Comparison of ENCODE assay signal across 5 fruit fly cellular contexts in the genomic region with DNA sequence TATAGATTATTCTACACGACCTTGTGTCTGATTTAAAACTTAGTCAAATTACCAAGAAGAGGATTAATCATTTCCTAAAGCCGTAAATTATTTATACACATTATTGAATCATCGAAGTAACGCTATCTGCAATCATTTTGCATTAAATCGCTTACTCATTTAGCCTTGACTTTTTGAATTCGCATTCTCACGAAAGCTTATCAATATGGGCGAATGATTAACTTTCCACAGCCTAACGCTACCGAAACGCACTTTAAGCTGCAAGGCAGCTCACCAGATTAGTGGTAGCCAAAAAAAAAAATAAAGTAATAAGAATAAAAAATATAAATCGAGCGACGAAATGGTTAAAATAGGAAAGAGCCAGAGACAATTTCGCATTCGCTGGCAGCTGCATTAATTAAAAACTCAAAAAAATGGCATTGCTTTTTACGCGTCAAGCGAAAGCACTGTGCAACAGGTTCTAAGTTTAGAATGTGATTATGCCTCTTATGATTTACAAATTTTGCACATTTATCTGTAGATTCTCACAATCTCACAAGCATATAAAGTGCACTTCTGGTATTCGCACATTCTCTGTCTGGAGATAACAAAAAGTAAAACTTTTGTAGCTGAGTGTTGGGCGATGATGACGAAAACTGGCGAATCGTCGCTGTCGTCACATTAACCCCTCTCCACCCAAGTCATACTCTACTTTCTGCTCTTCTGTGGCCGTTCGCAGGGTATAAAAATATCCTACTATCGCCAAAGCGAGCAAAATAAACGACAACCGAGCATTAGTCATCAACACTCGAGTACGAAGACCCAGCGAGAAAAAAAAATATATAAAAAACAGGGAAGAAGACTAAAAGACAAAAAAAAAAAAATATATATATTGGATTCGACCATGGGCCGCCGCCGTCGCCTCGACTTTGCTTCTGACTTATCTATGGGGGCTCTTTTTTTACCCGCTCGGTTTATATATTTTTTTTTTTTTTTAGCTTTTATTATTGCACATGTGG.
TF ChIP-seq lines count a peak whose summit lies in the region.

No protein-coding gene starts in this region.

- TF ChIP-seq CTCF in whole organism, embryonic (GFP tag; optimal IDR thresholded peaks at IDR 0.05; lab: Kevin White, UChicago), result no peak

TF ChIP-seq in whole organism, adult, 20 proteins besides CTCF, POLR2A, EP300 and RAD21 (continues in another document):
- TF ChIP-seq Clk (GFP tag; optimal IDR thresholded peaks at IDR 0.05; lab: Kevin White, UChicago) (peak; percentile 47), CG1620 (GFP tag; optimal IDR thresholded peaks at IDR 0.05; lab: Kevin White, UChicago) (no peak), bab1 (GFP tag; optimal IDR thresholded peaks at IDR 0.05; lab: Kevin White, UChicago) (peak; percentile 86), CG14711 (tag; optimal IDR thresholded peaks at IDR 0.05; lab: Kevin White, UChicago) (peak; percentile 84), Mnt (GFP tag; optimal IDR thresholded peaks at IDR 0.05; lab: Kevin White, UChicago) (peak; percentile 24), kay (GFP tag; lab: Kevin White, UChicago; ENCODE audit: borderline replicate concordance) (peak; percentile 91), ovo (GFP tag; optimal IDR thresholded peaks at IDR 0.05; lab: Kevin White, UChicago) (no peak), tj (GFP tag; optimal IDR thresholded peaks at IDR 0.05; lab: Kevin White, UChicago) (peak; percentile 60), Crg-1 (GFP tag; optimal IDR thresholded peaks at IDR 0.05; lab: Kevin White, UChicago) (peak; percentile 43), CG12768 (GFP tag; optimal IDR thresholded peaks at IDR 0.05; lab: Kevin White, UChicago) (peak; percentile 62), cnc (optimal IDR thresholded peaks at IDR 0.05; lab: Kevin White, UChicago) (no peak), pad (GFP tag; optimal IDR thresholded peaks at IDR 0.05; lab: Kevin White, UChicago) (peak; percentile 52), CG5204 (GFP tag; optimal IDR thresholded peaks at IDR 0.05; lab: Kevin White, UChicago) (peak; percentile 18), Hr96 (GFP tag; optimal IDR thresholded peaks at IDR 0.05; lab: Kevin White, UChicago) (peak; percentile 71), CG7101 (tag; optimal IDR thresholded peaks at IDR 0.05; lab: Kevin White, UChicago) (peak; percentile 91)

TF ChIP-seq in whole organism, embryonic, 481 proteins besides CTCF, POLR2A, EP300 and RAD21 (continues in another document):
- no peak for TF ChIP-seq sima (GFP tag; optimal IDR thresholded peaks at IDR 0.05; lab: Kevin White, UChicago)
- peak; percentile 68 for TF ChIP-seq dysf (GFP tag; IDR thresholded peaks at IDR 0.05; lab: Robert Waterston, UW)
- no peak for TF ChIP-seq CG4328 (GFP tag; optimal IDR thresholded peaks at IDR 0.05; lab: Kevin White, UChicago)
- peak; percentile 69 for TF ChIP-seq zfh2 (GFP tag; optimal IDR thresholded peaks at IDR 0.05; lab: Kevin White, UChicago)
- peak; percentile 56 for TF ChIP-seq HmgZ (tag; optimal IDR thresholded peaks at IDR 0.05; lab: Kevin White, UChicago)
- no peak for TF ChIP-seq CG16779 (GFP tag; IDR thresholded peaks at IDR 0.05; lab: Robert Waterston, UW)
- peak; percentile 82 for TF ChIP-seq Dip3 (GFP tag; optimal IDR thresholded peaks at IDR 0.05; lab: Kevin White, UChicago)
- peak; percentile 61 for TF ChIP-seq CG1603 (tag; optimal IDR thresholded peaks at IDR 0.05; lab: Kevin White, UChicago)
- TF ChIP-seq Sry-β (GFP tag; optimal IDR thresholded peaks at IDR 0.05; lab: Kevin White, UChicago), result no peak
- peak; percentile 79 for TF ChIP-seq CG11247 (GFP tag; IDR thresholded peaks at IDR 0.05; lab: Robert Waterston, UW)
- TF ChIP-seq CG18599 (GFP tag; optimal IDR thresholded peaks at IDR 0.05; lab: Kevin White, UChicago), result peak; percentile 77
- TF ChIP-seq CG3995 (GFP tag; optimal IDR thresholded peaks at IDR 0.05; lab: Kevin White, UChicago), result peak; percentile 52
- no peak for TF ChIP-seq CG17829 (tag; optimal IDR thresholded peaks at IDR 0.05; lab: Kevin White, UChicago)
- TF ChIP-seq CG4854 (GFP tag; optimal IDR thresholded peaks at IDR 0.05; lab: Kevin White, UChicago), result peak; percentile 48
- TF ChIP-seq Six4 (GFP tag; optimal IDR thresholded peaks at IDR 0.05; lab: Kevin White, UChicago), result no peak
- TF ChIP-seq CG15479 (GFP tag; optimal IDR thresholded peaks at IDR 0.05; lab: Kevin White, UChicago), result no peak

TF ChIP-seq in whole organism, prepupa, 60 proteins besides CTCF, POLR2A, EP300 and RAD21 (continues in another document):
- TF ChIP-seq Smox (GFP tag; optimal IDR thresholded peaks at IDR 0.05; lab: Kevin White, UChicago) (peak; percentile 91), Hr38 (GFP tag; optimal IDR thresholded peaks at IDR 0.05; lab: Kevin White, UChicago) (no peak), pdm3 (GFP tag; optimal IDR thresholded peaks at IDR 0.05; lab: Kevin White, UChicago) (peak; percentile 90), fkh (GFP tag; optimal IDR thresholded peaks at IDR 0.05; lab: Kevin White, UChicago) (no peak), vri (GFP tag; optimal IDR thresholded peaks at IDR 0.05; lab: Kevin White, UChicago) (peak; percentile 91), CG1621 (tag; optimal IDR thresholded peaks at IDR 0.05; lab: Kevin White, UChicago) (peak; percentile 89), CG31627 (GFP tag; optimal IDR thresholded peaks at IDR 0.05; lab: Kevin White, UChicago) (peak; percentile 95), Eip78C (GFP tag; lab: Kevin White, UChicago) (peak; percentile 97), Ets96B (tag; optimal IDR thresholded peaks at IDR 0.05; lab: Kevin White, UChicago) (peak; percentile 87), CG6808 (GFP tag; optimal IDR thresholded peaks at IDR 0.05; lab: Kevin White, UChicago) (peak; percentile 76), CG3919 (GFP tag; optimal IDR thresholded peaks at IDR 0.05; lab: Kevin White, UChicago) (peak; percentile 92), Sox15 (GFP tag; optimal IDR thresholded peaks at IDR 0.05; lab: Kevin White, UChicago) (peak; percentile 88), spab (GFP tag; optimal IDR thresholded peaks at IDR 0.05; lab: Kevin White, UChicago) (peak; percentile 68), svp (GFP tag; lab: Kevin White, UChicago) (peak; percentile 92), CG15336 (GFP tag; IDR thresholded peaks at IDR 0.05; lab: Robert Waterston, UW) (peak; percentile 87), achi (GFP tag; optimal IDR thresholded peaks at IDR 0.05; lab: Kevin White, UChicago) (peak; percentile 89), Sox14 (GFP tag; optimal IDR thresholded peaks at IDR 0.05; lab: Kevin White, UChicago) (peak; percentile 91)

TF ChIP-seq in whole organism, pupa, 21 proteins besides CTCF, POLR2A, EP300 and RAD21 (continues in another document):
- peak; percentile 86 for TF ChIP-seq CG32121 (GFP tag; IDR thresholded peaks at IDR 0.05; lab: Robert Waterston, UW)
- peak; percentile 94 for TF ChIP-seq CG4496 (GFP tag; IDR thresholded peaks at IDR 0.05; lab: Robert Waterston, UW)
- peak; percentile 74 for TF ChIP-seq CG9948 (tag; optimal IDR thresholded peaks at IDR 0.05; lab: Kevin White, UChicago)
- TF ChIP-seq CG12605 (GFP tag; IDR thresholded peaks at IDR 0.05; lab: Robert Waterston, UW), result peak; percentile 62
- peak; percentile 59 for TF ChIP-seq CG10348 (GFP tag; IDR thresholded peaks at IDR 0.05; lab: Robert Waterston, UW)
- TF ChIP-seq CG8159 (tag; optimal IDR thresholded peaks at IDR 0.05; lab: Kevin White, UChicago), result peak; percentile 87
- TF ChIP-seq CG13204 (GFP tag; optimal IDR thresholded peaks at IDR 0.05; lab: Kevin White, UChicago), result peak; percentile 23
- TF ChIP-seq Pif1A (GFP tag; optimal IDR thresholded peaks at IDR 0.05; lab: Kevin White, UChicago), result peak; percentile 89
- TF ChIP-seq fd96Ca (GFP tag; IDR thresholded peaks at IDR 0.05; lab: Robert Waterston, UW), result peak; percentile 90
- TF ChIP-seq CG8301 (tag; optimal IDR thresholded peaks at IDR 0.05; lab: Kevin White, UChicago), result peak; percentile 85
- TF ChIP-seq D1 (tag; optimal IDR thresholded peaks at IDR 0.05; lab: Kevin White, UChicago), result peak; percentile 59
- peak; percentile 85 for TF ChIP-seq CG15710 (tag; optimal IDR thresholded peaks at IDR 0.05; lab: Kevin White, UChicago)
- TF ChIP-seq rn (GFP tag; IDR thresholded peaks at IDR 0.05; lab: Robert Waterston, UW), result peak; percentile 57
- TF ChIP-seq CG17806 (tag; optimal IDR thresholded peaks at IDR 0.05; lab: Kevin White, UChicago), result peak; percentile 86
- TF ChIP-seq Snoo (tag; optimal IDR thresholded peaks at IDR 0.05; lab: Kevin White, UChicago), result peak; percentile 96
- TF ChIP-seq Pif1B (GFP tag; optimal IDR thresholded peaks at IDR 0.05; lab: Kevin White, UChicago), result peak; percentile 80
- peak; percentile 88 for TF ChIP-seq Ets98B (GFP tag; IDR thresholded peaks at IDR 0.05; lab: Robert Waterston, UW)
- TF ChIP-seq CG14655 (GFP tag; optimal IDR thresholded peaks at IDR 0.05; lab: Kevin White, UChicago), result peak; percentile 83

TF ChIP-seq in whole organism, wandering third instar larva, 38 proteins besides CTCF, POLR2A, EP300 and RAD21 (continues in another document):
- peak; percentile 94 for TF ChIP-seq fru (GFP tag; optimal IDR thresholded peaks at IDR 0.05; lab: Kevin White, UChicago)
- TF ChIP-seq CG9705 (GFP tag; optimal IDR thresholded peaks at IDR 0.05; lab: Kevin White, UChicago), result peak; percentile 78
- peak; percentile 44 for TF ChIP-seq dsf (GFP tag; optimal IDR thresholded peaks at IDR 0.05; lab: Kevin White, UChicago; ENCODE audit: borderline replicate concordance)
- TF ChIP-seq Dfd (GFP tag; optimal IDR thresholded peaks at IDR 0.05; lab: Kevin White, UChicago), result no peak
- peak; percentile 78 for TF ChIP-seq woc (GFP tag; optimal IDR thresholded peaks at IDR 0.05; lab: Kevin White, UChicago)
- peak; percentile 75 for TF ChIP-seq brk (GFP tag; optimal IDR thresholded peaks at IDR 0.05; lab: Kevin White, UChicago)
- TF ChIP-seq Hr83 (GFP tag; optimal IDR thresholded peaks at IDR 0.05; lab: Kevin White, UChicago; ENCODE audit: poor library complexity, severe bottlenecking), result peak; percentile 58
- TF ChIP-seq Mio (GFP tag; optimal IDR thresholded peaks at IDR 0.05; lab: Kevin White, UChicago), result peak; percentile 88
- no peak for TF ChIP-seq dl (GFP tag; optimal IDR thresholded peaks at IDR 0.05; lab: Kevin White, UChicago; ENCODE audit: insufficient read depth in 1 of 2, partially characterized antibody in 2 of 2)
- no peak for TF ChIP-seq Hr78 (GFP tag; optimal IDR thresholded peaks at IDR 0.05; lab: Kevin White, UChicago)
- TF ChIP-seq dmrt93B (GFP tag; optimal IDR thresholded peaks at IDR 0.05; lab: Kevin White, UChicago), result peak; percentile 91
- peak; percentile 2 for TF ChIP-seq sv (GFP tag; optimal IDR thresholded peaks at IDR 0.05; lab: Kevin White, UChicago)
- TF ChIP-seq Vsx2 (GFP tag; optimal IDR thresholded peaks at IDR 0.05; lab: Kevin White, UChicago; ENCODE audit: partially characterized antibody), result no peak
- peak; percentile 95 for TF ChIP-seq HLH106 (tag; optimal IDR thresholded peaks at IDR 0.05; lab: Kevin White, UChicago)
- peak; percentile 74 for TF ChIP-seq GATAd (GFP tag; optimal IDR thresholded peaks at IDR 0.05; lab: Kevin White, UChicago)
- TF ChIP-seq Sp1 (GFP tag; optimal IDR thresholded peaks at IDR 0.05; lab: Kevin White, UChicago), result peak; percentile 93
- no peak for TF ChIP-seq lola (GFP tag; optimal IDR thresholded peaks at IDR 0.05; lab: Kevin White, UChicago)
- no peak for TF ChIP-seq jim (GFP tag; optimal IDR thresholded peaks at IDR 0.05; lab: Kevin White, UChicago)
- peak; percentile 95 for TF ChIP-seq br (GFP tag; optimal IDR thresholded peaks at IDR 0.05; lab: Kevin White, UChicago)
- TF ChIP-seq rgr (GFP tag; optimal IDR thresholded peaks at IDR 0.05; lab: Kevin White, UChicago), result peak; percentile 96
